Worm (Caenorhabditis elegans) whole organism, L1 larva: Measurements from ENCODE around the gene rme-6.

Source experiments
- C04F5.9 ChIP-seq: sonication (generic microtip); optimal IDR thresholded peaks from 2 replicates; lab custom pipeline; 2016; ENCODE audit warnings: missing genetic modification characterization, missing compliant biosample characterization
- C34B4.2 ChIP-seq: sonication (generic microtip); optimal IDR thresholded peaks from 2 replicates; lab custom pipeline; 2017; ENCODE audit warnings: mild to moderate bottlenecking, missing genetic modification characterization, missing compliant biosample characterization
- F16B12.6 ChIP-seq: fragments of 150-350 bp; optimal IDR thresholded peaks from 2 replicates; lab custom pipeline; 2014; ENCODE audit warnings: missing biosample characterization, missing genetic modification characterization
- Y116A8C.19 ChIP-seq: sonication (generic microtip); optimal IDR thresholded peaks from 2 replicates; lab custom pipeline; 2016; ENCODE audit warnings: missing compliant biosample characterization, missing genetic modification characterization, borderline replicate concordance
- aly-2 ChIP-seq: fragments of 150-350 bp; optimal IDR thresholded peaks from 2 replicates; lab custom pipeline; 2014; ENCODE audit warnings: missing biosample characterization, missing genetic modification characterization
- ama-1 ChIP-seq: fragments of 150-350 bp; optimal IDR thresholded peaks from 2 replicates; lab custom pipeline; 2014
- blmp-1 ChIP-seq: fragments of 150-350 bp; optimal IDR thresholded peaks from 2 replicates; lab custom pipeline; 2014; ENCODE audit warnings: missing biosample characterization, missing genetic modification characterization
- ceh-63 ChIP-seq: fragments of 200-800 bp; sonication (Bioruptor generic); optimal IDR thresholded peaks from 2 replicates; lab custom pipeline; 2018; ENCODE audit warnings: mild to moderate bottlenecking, missing genetic modification characterization, missing compliant biosample characterization
- ceh-82 ChIP-seq, 3 experiments: fragments of 150-350 bp in 1 of 3; sonication (generic microtip) in 2 of 3; optimal IDR thresholded peaks; 2 replicates each; lab custom pipeline; 2014 to 2017; ENCODE audit warnings: missing biosample characterization in 3 of 3, missing genetic modification characterization in 3 of 3
- ces-1 ChIP-seq: fragments of 150-350 bp; optimal IDR thresholded peaks from 2 replicates; lab custom pipeline; 2014; ENCODE audit warnings: missing biosample characterization, missing genetic modification reagents, missing genetic modification characterization
- dpl-1 ChIP-seq, 3 experiments: fragments of 150-350 bp in 2 of 3; sonication (generic microtip) in 1 of 3; optimal IDR thresholded peaks; 2 replicates each; lab custom pipeline; 2014 to 2017; ENCODE audit warnings: missing biosample characterization in 3 of 3, missing genetic modification characterization in 3 of 3, missing genetic modification reagents in 3 of 3
- efl-1 ChIP-seq, 4 experiments: fragments of 150-350 bp; optimal IDR thresholded peaks in 3 of 4; peaks in 1 of 4; 1 replicate in 1 of 4; 2 replicates in 3 of 4; lab custom pipeline; 2014; ENCODE audit warnings: missing biosample characterization in 2 of 4, missing genetic modification characterization in 2 of 4, missing genetic modification reagents in 2 of 4
- egl-13 ChIP-seq: sonication (generic microtip); optimal IDR thresholded peaks from 2 replicates; lab custom pipeline; 2016; ENCODE audit warnings: missing genotype, missing genetic modification reagents, missing genetic modification characterization, missing compliant biosample characterization
- egl-27 ChIP-seq, 2 experiments: fragments of 150-350 bp in 1 of 2; sonication (generic microtip); optimal IDR thresholded peaks; 3 replicates each; lab custom pipeline; 2017 to 2018; ENCODE audit warnings: missing biosample characterization in 2 of 2, missing genetic modification characterization in 2 of 2, missing genetic modification reagents in 2 of 2
- fkh-10 ChIP-seq: sonication (generic microtip); optimal IDR thresholded peaks from 2 replicates; lab custom pipeline; 2017; ENCODE audit warnings: missing biosample characterization, missing genetic modification reagents, missing genetic modification characterization
- fkh-4 ChIP-seq: sonication (generic microtip); optimal IDR thresholded peaks from 2 replicates; lab custom pipeline; 2016; ENCODE audit warnings: missing compliant biosample characterization, missing genetic modification characterization, borderline replicate concordance
- fkh-8 ChIP-seq: sonication (generic microtip); optimal IDR thresholded peaks from 2 replicates; lab custom pipeline; 2016; ENCODE audit warnings: mild to moderate bottlenecking, missing genetic modification characterization, missing compliant biosample characterization
- fos-1 ChIP-seq: fragments of 150-350 bp; optimal IDR thresholded peaks from 2 replicates; lab custom pipeline; 2014; ENCODE audit warnings: missing biosample characterization, missing genetic modification characterization
- grh-1 ChIP-seq: fragments of 200-800 bp; sonication (Bioruptor generic); IDR thresholded peaks from 2 replicates; pipeline ENCODE4 v1.3.6; 2022; ENCODE audit warnings: missing genetic modification reagents, missing genetic modification characterization, missing compliant biosample characterization
- hlh-17 ChIP-seq: fragments of 200-800 bp; sonication (Bioruptor generic); optimal IDR thresholded peaks from 2 replicates; lab custom pipeline; 2018; ENCODE audit warnings: missing genetic modification characterization, mild to moderate bottlenecking, missing compliant biosample characterization, moderate library complexity, borderline replicate concordance
- hpl-2 ChIP-seq: fragments of 150-350 bp; optimal IDR thresholded peaks from 2 replicates; lab custom pipeline; 2014; ENCODE audit warnings: missing biosample characterization, missing genetic modification reagents, missing genetic modification characterization
- lin-14 ChIP-seq: fragments of 200-800 bp; sonication (Bioruptor generic); optimal IDR thresholded peaks from 2 replicates; lab custom pipeline; 2018; ENCODE audit warnings: mild to moderate bottlenecking, missing genetic modification characterization, moderate library complexity, missing compliant biosample characterization
- lin-15B ChIP-seq: fragments of 150-350 bp; sonication (generic microtip); optimal IDR thresholded peaks from 3 replicates; lab custom pipeline; 2014; ENCODE audit warnings: missing biosample characterization, missing genetic modification characterization
- lin-35 ChIP-seq, 2 experiments: fragments of 150-350 bp; optimal IDR thresholded peaks; 2 replicates each; lab custom pipeline; 2014; ENCODE audit warnings: missing biosample characterization in 2 of 2, missing genetic modification characterization in 2 of 2, missing genetic modification reagents in 2 of 2
- lin-39 ChIP-seq: fragments of 150-350 bp; optimal IDR thresholded peaks from 2 replicates; lab custom pipeline; 2014; ENCODE audit warnings: missing biosample characterization, missing genetic modification reagents, missing genetic modification characterization
- lir-3 ChIP-seq: sonication (generic microtip); optimal IDR thresholded peaks from 2 replicates; lab custom pipeline; 2016; ENCODE audit warnings: mild to moderate bottlenecking, missing genetic modification characterization, moderate library complexity, missing compliant biosample characterization; ENCODE audit not compliant: poor library complexity
- lsy-2 ChIP-seq, 2 experiments: fragments of 150-350 bp; optimal IDR thresholded peaks; 2 replicates each; lab custom pipeline; 2014; ENCODE audit warnings: missing biosample characterization in 2 of 2, missing genetic modification characterization in 2 of 2
- mdl-1 ChIP-seq, 2 experiments: fragments of 150-350 bp; optimal IDR thresholded peaks; 2 replicates each; lab custom pipeline; 2014 to 2017; ENCODE audit warnings: missing biosample characterization in 2 of 2, missing genetic modification characterization in 2 of 2, inconsistent platforms in 1 of 2
- mef-2 ChIP-seq: fragments of 150-350 bp; optimal IDR thresholded peaks from 2 replicates; lab custom pipeline; 2014; ENCODE audit warnings: missing biosample characterization, missing genetic modification characterization
- mep-1 ChIP-seq: fragments of 150-350 bp; optimal IDR thresholded peaks from 2 replicates; lab custom pipeline; 2014; ENCODE audit warnings: missing biosample characterization, missing genetic modification characterization
- nhr-11 ChIP-seq: fragments of 150-350 bp; optimal IDR thresholded peaks from 2 replicates; lab custom pipeline; 2014; ENCODE audit warnings: missing biosample characterization, missing genetic modification characterization
- nhr-12 ChIP-seq: sonication (generic microtip); optimal IDR thresholded peaks from 2 replicates; lab custom pipeline; 2017; ENCODE audit warnings: missing biosample characterization, missing genetic modification characterization
- nhr-20 ChIP-seq: sonication (generic microtip); optimal IDR thresholded peaks from 2 replicates; lab custom pipeline; 2016; ENCODE audit warnings: mild to moderate bottlenecking, missing genetic modification characterization, missing compliant biosample characterization
- nhr-237 ChIP-seq: fragments of 150-350 bp; optimal IDR thresholded peaks from 2 replicates; lab custom pipeline; 2014; ENCODE audit warnings: missing biosample characterization, missing genetic modification characterization
- nhr-28 ChIP-seq: fragments of 150-350 bp; optimal IDR thresholded peaks from 2 replicates; lab custom pipeline; 2014; ENCODE audit warnings: missing biosample characterization, missing genetic modification characterization
- nhr-47 ChIP-seq: sonication (generic microtip); optimal IDR thresholded peaks from 2 replicates; lab custom pipeline; 2016; ENCODE audit warnings: mild to moderate bottlenecking, missing genetic modification characterization, moderate library complexity, missing compliant biosample characterization
- nhr-71 ChIP-seq: sonication (generic microtip); optimal IDR thresholded peaks from 2 replicates; lab custom pipeline; 2016; ENCODE audit warnings: mild to moderate bottlenecking, missing genetic modification characterization, moderate library complexity, missing compliant biosample characterization
- nhr-76 ChIP-seq: sonication (generic microtip); optimal IDR thresholded peaks from 2 replicates; lab custom pipeline; 2017; ENCODE audit warnings: missing biosample characterization, missing genetic modification characterization
- nhr-90 ChIP-seq: sonication (generic microtip); optimal IDR thresholded peaks from 2 replicates; lab custom pipeline; 2016; ENCODE audit warnings: mild to moderate bottlenecking, missing genetic modification characterization, missing compliant biosample characterization; ENCODE audit not compliant: poor library complexity
- pag-3 ChIP-seq: sonication (generic microtip); optimal IDR thresholded peaks from 2 replicates; lab custom pipeline; 2017; ENCODE audit warnings: missing genetic modification characterization, mild to moderate bottlenecking, missing compliant biosample characterization, antibody characterized with exemption, borderline replicate concordance; ENCODE audit not compliant: insufficient read depth
- rnt-1 ChIP-seq: sonication (generic microtip); optimal IDR thresholded peaks from 2 replicates; lab custom pipeline; 2016; ENCODE audit warnings: mild to moderate bottlenecking, missing genetic modification characterization, moderate library complexity, missing compliant biosample characterization
- skn-1 ChIP-seq: fragments of 150-350 bp; optimal IDR thresholded peaks from 2 replicates; lab custom pipeline; 2014; ENCODE audit warnings: missing biosample characterization, missing genetic modification characterization
- snpc-4 ChIP-seq: fragments of 150-350 bp; optimal IDR thresholded peaks from 2 replicates; lab custom pipeline; 2014; ENCODE audit warnings: missing biosample characterization, missing genetic modification characterization
- snu-23 ChIP-seq: sonication (generic microtip); optimal IDR thresholded peaks from 2 replicates; lab custom pipeline; 2016; ENCODE audit warnings: missing genetic modification characterization, missing compliant biosample characterization
- sup-37 ChIP-seq: fragments of 200-800 bp; sonication (Bioruptor generic); optimal IDR thresholded peaks from 2 replicates; lab custom pipeline; 2018; ENCODE audit warnings: mild to moderate bottlenecking, missing genetic modification characterization, missing compliant biosample characterization
- swsn-7 ChIP-seq: sonication (generic microtip); optimal IDR thresholded peaks from 2 replicates; lab custom pipeline; 2016; ENCODE audit warnings: missing genetic modification characterization, missing compliant biosample characterization
- tbx-2 ChIP-seq: sonication (generic microtip); optimal IDR thresholded peaks from 2 replicates; lab custom pipeline; 2016; ENCODE audit warnings: missing genetic modification characterization, missing compliant biosample characterization
- tlp-1 ChIP-seq: fragments of 150-350 bp; optimal IDR thresholded peaks from 2 replicates; lab custom pipeline; 2014; ENCODE audit warnings: missing biosample characterization, missing genetic modification characterization
- unc-130 ChIP-seq: fragments of 150-350 bp; optimal IDR thresholded peaks from 2 replicates; lab custom pipeline; 2017; ENCODE audit warnings: missing biosample characterization, missing genetic modification characterization, inconsistent platforms
- unc-62 ChIP-seq: fragments of 150-350 bp; optimal IDR thresholded peaks from 2 replicates; lab custom pipeline; 2014; ENCODE audit warnings: missing biosample characterization, missing genetic modification reagents, missing genetic modification characterization
- xbp-1 ChIP-seq: sonication (generic microtip); optimal IDR thresholded peaks from 2 replicates; lab custom pipeline; 2016; ENCODE audit warnings: missing genetic modification characterization, missing compliant biosample characterization
- ztf-4 ChIP-seq: fragments of 150-350 bp; optimal IDR thresholded peaks from 2 replicates; lab custom pipeline; 2014; ENCODE audit warnings: missing biosample characterization, missing genetic modification characterization

The rme-6 gene

ce11 chrX:1096808-1097207, at the start of gene rme-6, which contains the start of gene pigx-1:
Gene rme-6, plus strand, starts transcription at chrX:1097152.
Gene pigx-1, minus strand, starts transcription at chrX:1097013.
- no peak for TF ChIP-seq hlh-17
- peak in 1 of 3 experiments; percentile 28 for TF ChIP-seq ceh-82 (tag; optimal IDR thresholded peaks at IDR 0.05; lab: Kevin White, UChicago)
- peak; percentile 40 for TF ChIP-seq skn-1 (tag; lab: Kevin White, UChicago)
- no peak for TF ChIP-seq nhr-12 (tag; lab: Kevin White, UChicago)
- no peak for TF ChIP-seq fkh-4 (tag; lab: Kevin White, UChicago)
- peak; percentile 36 for TF ChIP-seq nhr-47 (tag; lab: Kevin White, UChicago)
- TF ChIP-seq snpc-4 (tag; lab: Kevin White, UChicago): no peak
- peak in 1 of 2 experiments; percentile 39 for TF ChIP-seq lsy-2 (tag; optimal IDR thresholded peaks at IDR 0.05; lab: Kevin White, UChicago)
- no peak for TF ChIP-seq sup-37
- peak; percentile 18 for TF ChIP-seq swsn-7 (tag; lab: Kevin White, UChicago)
- TF ChIP-seq ztf-4: no peak
- TF ChIP-seq F16B12.6: peak; percentile 83
- no peak for TF ChIP-seq unc-130
- peak; percentile 3 for TF ChIP-seq rnt-1 (tag; lab: Kevin White, UChicago)
- peak; percentile 34 for TF ChIP-seq nhr-71 (tag; lab: Kevin White, UChicago)
- TF ChIP-seq mep-1: peak; percentile 51
- no peak for TF ChIP-seq lin-39
- no peak for TF ChIP-seq lir-3 (tag; lab: Kevin White, UChicago)
- TF ChIP-seq dpl-1 (GFP tag; optimal IDR thresholded peaks at IDR 0.05; lab: Kevin White, UChicago): no peak
- no peak for TF ChIP-seq unc-62
- no peak for TF ChIP-seq lin-14
- peak; percentile 18 for TF ChIP-seq blmp-1
- TF ChIP-seq mdl-1 (tag; optimal IDR thresholded peaks at IDR 0.05; lab: Kevin White, UChicago): peak in 1 of 2 experiments; percentile 31
- TF ChIP-seq efl-1 (optimal IDR thresholded peaks at IDR 0.05; lab: Kevin White, UChicago): peak; percentile 13 to 14
- TF ChIP-seq efl-1 (GFP tag; optimal IDR thresholded peaks at IDR 0.05 in 1 of 2; lab: Kevin White, UChicago): peak in 1 of 2 experiments; percentile 45
- no peak for TF ChIP-seq C34B4.2 (tag; lab: Kevin White, UChicago)
- no peak for TF ChIP-seq ceh-63
- TF ChIP-seq nhr-237: no peak
- TF ChIP-seq mef-2 (tag; lab: Kevin White, UChicago): no peak
- peak in 1 of 2 experiments; percentile 6 for TF ChIP-seq lin-35 (GFP tag; optimal IDR thresholded peaks at IDR 0.05; lab: Kevin White, UChicago)
- TF ChIP-seq xbp-1 (tag; lab: Kevin White, UChicago): peak; percentile 1
- TF ChIP-seq snu-23 (GFP tag; lab: Kevin White, UChicago): peak; percentile 55

- TF ChIP-seq lir-3 (tag; lab: Kevin White, UChicago) (no peak), egl-27 (tag; optimal IDR thresholded peaks at IDR 0.05; lab: Kevin White, UChicago) (no peak), skn-1 (tag; lab: Kevin White, UChicago) (peak; percentile 54), Y116A8C.19 (tag; lab: Kevin White, UChicago) (no peak), fkh-10 (GFP tag; lab: Kevin White, UChicago) (no peak), pag-3 (peak; percentile 83), mef-2 (tag; lab: Kevin White, UChicago) (peak; percentile 30), fkh-8 (peak; percentile 56), tlp-1 (tag; lab: Kevin White, UChicago) (no peak), grh-1 (GFP tag; lab: Robert Waterston, UW) (no peak), nhr-90 (tag; lab: Kevin White, UChicago) (no peak), ces-1 (no peak), efl-1 (optimal IDR thresholded peaks at IDR 0.05; lab: Kevin White, UChicago) (no peak), efl-1 (GFP tag; optimal IDR thresholded peaks at IDR 0.05 in 1 of 2; lab: Kevin White, UChicago) (no peak), nhr-20 (tag; lab: Kevin White, UChicago) (peak; percentile 54), lin-15B (tag; lab: Kevin White, UChicago) (no peak), nhr-76 (no peak), lin-39 (peak; percentile 61), C04F5.9 (tag; lab: Kevin White, UChicago) (no peak), nhr-11 (tag; lab: Kevin White, UChicago) (no peak), nhr-71 (tag; lab: Kevin White, UChicago) (peak; percentile 86), nhr-28 (tag; lab: Kevin White, UChicago) (no peak), ama-1 (lab: Kevin White, UChicago) (no peak), fos-1 (no peak), ztf-4 (no peak), hpl-2 (GFP tag; lab: Kevin White, UChicago) (no peak), egl-13 (no peak), aly-2 (tag; lab: Kevin White, UChicago) (no peak), tbx-2 (tag; lab: Kevin White, UChicago) (peak; percentile 42)
These were observed 45.9 kb upstream of the rme-6 start for ce11 chrX:1051041-1051440.
